Worm (Caenorhabditis elegans): ENCODE measurements around the gene E04F6.10.

Gene E04F6.10

ce11 chrII:7183493-7184272 lies 33.3 kb downstream of the E04F6.10 start, which contains the start of gene pdl-1 (continued):
- TF ChIP-seq dpl-1 (GFP tag; optimal IDR thresholded peaks at IDR 0.05): peak; percentile 40
- TF ChIP-seq nhr-48 (tag; optimal IDR thresholded peaks at IDR 0.05): peak; percentile 76
- TF ChIP-seq rbr-2 (tag; optimal IDR thresholded peaks at IDR 0.05): peak; percentile 84
- TF ChIP-seq daf-19 (GFP tag; conservative IDR thresholded peaks at IDR 0.05): peak; percentile 96
- peak; percentile 70 to 93 for TF ChIP-seq daf-16 (GFP tag; optimal IDR thresholded peaks at IDR 0.05)
- TF ChIP-seq daf-16 (tag; optimal IDR thresholded peaks at IDR 0.05): peak; percentile 81
- TF ChIP-seq ztf-11 (tag; optimal IDR thresholded peaks at IDR 0.05): no peak
- TF ChIP-seq skn-1 (tag; optimal IDR thresholded peaks at IDR 0.05): no peak
- peak; percentile 99 for TF ChIP-seq lim-7 (GFP tag; IDR thresholded peaks at IDR 0.05)
- peak; percentile 98 for TF ChIP-seq egl-43 (GFP tag; IDR thresholded peaks at IDR 0.05)
- peak; percentile 78 for TF ChIP-seq spr-1 (tag; optimal IDR thresholded peaks at IDR 0.05)
- TF ChIP-seq php-3 (GFP tag; IDR thresholded peaks at IDR 0.05): peak; percentile 80
- peak; percentile 88 for TF ChIP-seq sdz-12 (GFP tag; optimal IDR thresholded peaks at IDR 0.05)
- peak; percentile 86 for TF ChIP-seq snpc-1.2 (GFP tag; IDR thresholded peaks at IDR 0.05)
- peak; percentile 58 for TF ChIP-seq hlh-30 (tag; optimal IDR thresholded peaks at IDR 0.05; ENCODE audit: insufficient read depth)
- TF ChIP-seq Y75B8A.6 (GFP tag; IDR thresholded peaks at IDR 0.05): peak; percentile 86
- TF ChIP-seq T26A8.4 (GFP tag; IDR thresholded peaks at IDR 0.05): peak; percentile 93
- peak; percentile 15 for TF ChIP-seq nhr-25 (tag; optimal IDR thresholded peaks at IDR 0.05; ENCODE audit: borderline replicate concordance, insufficient read depth)
- peak; percentile 53 for TF ChIP-seq mxl-3 (GFP tag; optimal IDR thresholded peaks at IDR 0.05)
- TF ChIP-seq ctbp-1 (GFP tag; IDR thresholded peaks at IDR 0.05): peak; percentile 93
- peak; percentile 95 for TF ChIP-seq hmg-1.1 (GFP tag; IDR thresholded peaks at IDR 0.05)
- peak; percentile 96 for TF ChIP-seq pha-4 (GFP tag; IDR thresholded peaks at IDR 0.05)
- TF ChIP-seq pha-4 (tag; optimal IDR thresholded peaks at IDR 0.05): peak; percentile 58
- TF ChIP-seq mdl-1 (tag; optimal IDR thresholded peaks at IDR 0.05): peak in 1 of 2 experiments; percentile 7
- TF ChIP-seq daf-12 (tag; optimal IDR thresholded peaks at IDR 0.05): no peak
- TF ChIP-seq nhr-6 (tag; optimal IDR thresholded peaks at IDR 0.05): peak; percentile 46
- peak; percentile 18 for TF ChIP-seq nhr-28 (tag; optimal IDR thresholded peaks at IDR 0.05)
- peak; percentile 91 for TF ChIP-seq nhr-111 (GFP tag; optimal IDR thresholded peaks at IDR 0.05)
- no peak for TF ChIP-seq lin-15B (tag; optimal IDR thresholded peaks at IDR 0.05)
- peak; percentile 62 for TF ChIP-seq lin-13 (GFP tag; optimal IDR thresholded peaks at IDR 0.05)
- peak; percentile 69 for TF ChIP-seq F10B5.3 (tag; optimal IDR thresholded peaks at IDR 0.05)
- TF ChIP-seq lsy-2 (tag; optimal IDR thresholded peaks at IDR 0.05): peak in 1 of 2 experiments; percentile 72
- TF ChIP-seq ZK546.5 (tag; optimal IDR thresholded peaks at IDR 0.05): no peak
- peak; percentile 76 for TF ChIP-seq F49E8.2 (tag; optimal IDR thresholded peaks at IDR 0.05; ENCODE audit: borderline replicate concordance)
- peak; percentile 73 for TF ChIP-seq zip-2 (tag; optimal IDR thresholded peaks at IDR 0.05)
- no peak for TF ChIP-seq egl-27 (tag; optimal IDR thresholded peaks at IDR 0.05)
- peak; percentile 85 for TF ChIP-seq saeg-2 (GFP tag; IDR thresholded peaks at IDR 0.05)
- no peak for TF ChIP-seq jun-1 (tag; optimal IDR thresholded peaks at IDR 0.05)
- TF ChIP-seq aly-2 (tag; optimal IDR thresholded peaks at IDR 0.05): no peak
- no peak for TF ChIP-seq zag-1 (tag; optimal IDR thresholded peaks at IDR 0.05)
- peak; percentile 86 for TF ChIP-seq nhr-41 (GFP tag; IDR thresholded peaks at IDR 0.05)
- no peak for TF ChIP-seq nhr-10 (tag; optimal IDR thresholded peaks at IDR 0.05)
- peak; percentile 24; the same call in 1 of the 2 replicates for TF ChIP-seq daf-8 (GFP tag; IDR thresholded peaks at IDR 0.05)
- peak; percentile 40 for TF ChIP-seq ztf-7 (tag; optimal IDR thresholded peaks at IDR 0.05)
- no peak for TF ChIP-seq ama-1 (optimal IDR thresholded peaks at IDR 0.05)
- TF ChIP-seq nhr-11 (tag; optimal IDR thresholded peaks at IDR 0.05): peak; percentile 57
- peak; percentile 63; the same call in 1 of the 2 replicates for TF ChIP-seq zfp-3 (GFP tag; conservative IDR thresholded peaks at IDR 0.05)
- TF ChIP-seq set-16 (GFP tag; IDR thresholded peaks at IDR 0.05): peak; percentile 54; the same call in 1 of the 2 replicates
- peak; percentile 76 for TF ChIP-seq nhr-102 (tag; optimal IDR thresholded peaks at IDR 0.05)
- TF ChIP-seq dmd-8 (GFP tag; IDR thresholded peaks at IDR 0.05): peak; percentile 97
- peak; percentile 68 for TF ChIP-seq F37D6.2 (tag; optimal IDR thresholded peaks at IDR 0.05)
